Worm (Caenorhabditis elegans) whole organism, L3 larva: ENCODE results near the gene cup-4.

Experiments used
- R02D3.7 ChIP-seq: fragments of 150-350 bp; optimal IDR thresholded peaks from 2 replicates; lab custom pipeline; 2014; ENCODE audit warnings: missing biosample characterization, missing genetic modification characterization
- ZK546.5 ChIP-seq: sonication (generic microtip); optimal IDR thresholded peaks from 2 replicates; lab custom pipeline; 2017; ENCODE audit warnings: missing biosample characterization, missing genetic modification characterization
- aly-2 ChIP-seq: fragments of 150-350 bp; optimal IDR thresholded peaks from 2 replicates; lab custom pipeline; 2014; ENCODE audit warnings: missing biosample characterization, missing genetic modification characterization
- ceh-16 ChIP-seq: sonication (generic microtip); optimal IDR thresholded peaks from 2 replicates; lab custom pipeline; 2017; ENCODE audit warnings: missing biosample characterization, missing genetic modification characterization
- ceh-28 ChIP-seq: fragments of 150-350 bp; optimal IDR thresholded peaks from 2 replicates; lab custom pipeline; 2014; ENCODE audit warnings: missing biosample characterization, missing genetic modification reagents, missing genetic modification characterization
- ceh-82 ChIP-seq: fragments of 150-350 bp; optimal IDR thresholded peaks from 2 replicates; lab custom pipeline; 2014; ENCODE audit warnings: missing biosample characterization, missing genetic modification characterization
- ceh-9 ChIP-seq: sonication (generic microtip); optimal IDR thresholded peaks from 2 replicates; lab custom pipeline; 2018; ENCODE audit warnings: missing biosample characterization, missing genetic modification characterization
- daf-12 ChIP-seq: fragments of 150-350 bp; optimal IDR thresholded peaks from 2 replicates; lab custom pipeline; 2014; ENCODE audit warnings: missing biosample characterization, missing genetic modification reagents, missing genetic modification characterization
- egl-27 ChIP-seq: sonication (generic microtip); optimal IDR thresholded peaks from 4 replicates; lab custom pipeline; 2017; ENCODE audit warnings: missing biosample characterization, missing genetic modification reagents, missing genetic modification characterization
- egl-5 ChIP-seq: fragments of 150-350 bp; optimal IDR thresholded peaks from 2 replicates; lab custom pipeline; 2017; ENCODE audit warnings: missing biosample characterization, missing genetic modification reagents, missing genetic modification characterization, inconsistent platforms
- elt-1 ChIP-seq: fragments of 150-350 bp; optimal IDR thresholded peaks from 2 replicates; lab custom pipeline; 2014; ENCODE audit warnings: missing biosample characterization, missing genetic modification characterization
- elt-2 ChIP-seq: sonication (generic microtip); optimal IDR thresholded peaks from 2 replicates; lab custom pipeline; 2016; ENCODE audit warnings: missing genetic modification reagents, mild to moderate bottlenecking, missing genetic modification characterization, missing compliant biosample characterization
- elt-3 ChIP-seq, 3 experiments: fragments of 150-350 bp in 1 of 3; sonication (generic microtip) in 2 of 3; optimal IDR thresholded peaks; 2 replicates in 2 of 3; 4 replicates in 1 of 3; lab custom pipeline; 2014 to 2017; ENCODE audit warnings: missing biosample characterization in 3 of 3, missing genetic modification characterization in 3 of 3
- fkh-10 ChIP-seq: sonication (generic microtip); optimal IDR thresholded peaks from 2 replicates; lab custom pipeline; 2017; ENCODE audit warnings: missing biosample characterization, missing genetic modification reagents, missing genetic modification characterization
- fkh-2 ChIP-seq: fragments of 150-350 bp; optimal IDR thresholded peaks from 2 replicates; lab custom pipeline; 2014; ENCODE audit warnings: missing biosample characterization, missing genetic modification reagents, missing genetic modification characterization
- fos-1 ChIP-seq: fragments of 150-350 bp; optimal IDR thresholded peaks from 2 replicates; lab custom pipeline; 2014; ENCODE audit warnings: missing biosample characterization, missing genetic modification characterization
- hmg-11 ChIP-seq: sonication (generic microtip); optimal IDR thresholded peaks from 2 replicates; lab custom pipeline; 2016; ENCODE audit warnings: missing genetic modification characterization, missing compliant biosample characterization
- jun-1 ChIP-seq: fragments of 150-350 bp; optimal IDR thresholded peaks from 2 replicates; lab custom pipeline; 2014; ENCODE audit warnings: missing biosample characterization, missing genetic modification reagents, missing genetic modification characterization
- lin-15B ChIP-seq: fragments of 150-350 bp; optimal IDR thresholded peaks from 2 replicates; lab custom pipeline; 2014; ENCODE audit warnings: missing biosample characterization, missing genetic modification characterization
- lin-39 ChIP-seq: fragments of 150-350 bp; optimal IDR thresholded peaks from 2 replicates; lab custom pipeline; 2018; ENCODE audit warnings: missing biosample characterization, missing genetic modification reagents, missing genetic modification characterization
- lsy-12 ChIP-seq: sonication (generic microtip); optimal IDR thresholded peaks from 2 replicates; lab custom pipeline; 2016; ENCODE audit warnings: mild to moderate bottlenecking, missing genetic modification characterization, missing compliant biosample characterization
- mdl-1 ChIP-seq: fragments of 150-350 bp; optimal IDR thresholded peaks from 2 replicates; lab custom pipeline; 2014; ENCODE audit warnings: missing biosample characterization, missing genetic modification characterization
- mml-1 ChIP-seq: fragments of 150-350 bp; sonication (generic microtip); optimal IDR thresholded peaks from 3 replicates; lab custom pipeline; 2014; ENCODE audit warnings: missing biosample characterization, missing genetic modification characterization
- nfya-1 ChIP-seq: sonication (generic microtip); optimal IDR thresholded peaks from 2 replicates; lab custom pipeline; 2017; ENCODE audit warnings: missing genetic modification characterization, mild to moderate bottlenecking, missing compliant biosample characterization, antibody characterized with exemption, moderate library complexity; ENCODE audit not compliant: insufficient read depth
- nhr-11 ChIP-seq: fragments of 150-350 bp; optimal IDR thresholded peaks from 2 replicates; lab custom pipeline; 2014; ENCODE audit warnings: missing biosample characterization, missing genetic modification characterization
- nhr-12 ChIP-seq: fragments of 150-350 bp; optimal IDR thresholded peaks from 2 replicates; lab custom pipeline; 2014; ENCODE audit warnings: missing biosample characterization, missing genetic modification characterization
- nhr-23 ChIP-seq: fragments of 150-350 bp; optimal IDR thresholded peaks from 2 replicates; lab custom pipeline; 2014; ENCODE audit warnings: missing biosample characterization, missing genetic modification reagents, missing genetic modification characterization
- nhr-237 ChIP-seq: fragments of 150-350 bp; optimal IDR thresholded peaks from 2 replicates; lab custom pipeline; 2014; ENCODE audit warnings: missing biosample characterization, missing genetic modification characterization
- nhr-25 ChIP-seq: sonication (generic microtip); optimal IDR thresholded peaks from 2 replicates; lab custom pipeline; 2017; ENCODE audit warnings: missing biosample characterization, missing genetic modification characterization
- nhr-43 ChIP-seq: sonication (generic microtip); optimal IDR thresholded peaks from 2 replicates; lab custom pipeline; 2016; ENCODE audit warnings: mild to moderate bottlenecking, missing genetic modification characterization, missing compliant biosample characterization; ENCODE audit not compliant: poor library complexity, severe bottlenecking
- nhr-67 ChIP-seq: fragments of 150-350 bp; optimal IDR thresholded peaks from 2 replicates; lab custom pipeline; 2014; ENCODE audit warnings: missing biosample characterization, missing genetic modification characterization
- nhr-76 ChIP-seq: fragments of 150-350 bp; sonication (generic microtip); optimal IDR thresholded peaks from 5 replicates; lab custom pipeline; 2014; ENCODE audit warnings: missing biosample characterization, missing genetic modification characterization
- nhr-77 ChIP-seq: fragments of 150-350 bp; optimal IDR thresholded peaks from 2 replicates; lab custom pipeline; 2014; ENCODE audit warnings: missing biosample characterization, missing genetic modification characterization
- pha-4 ChIP-seq: fragments of 150-350 bp; optimal IDR thresholded peaks from 2 replicates; lab custom pipeline; 2014; ENCODE audit warnings: missing biosample characterization, missing genetic modification reagents, missing genetic modification characterization
- pqm-1 ChIP-seq: fragments of 150-350 bp; optimal IDR thresholded peaks from 2 replicates; lab custom pipeline; 2017; ENCODE audit warnings: missing biosample characterization, missing genetic modification characterization, inconsistent platforms
- skn-1 ChIP-seq: fragments of 150-350 bp; optimal IDR thresholded peaks from 2 replicates; lab custom pipeline; 2014; ENCODE audit warnings: missing biosample characterization, missing genetic modification characterization
- tbx-2 ChIP-seq: sonication (generic microtip); optimal IDR thresholded peaks from 2 replicates; lab custom pipeline; 2016; ENCODE audit warnings: mild to moderate bottlenecking, missing genetic modification characterization, missing compliant biosample characterization
- unc-39 ChIP-seq: sonication (generic microtip); optimal IDR thresholded peaks from 4 replicates; lab custom pipeline; 2017; ENCODE audit warnings: missing biosample characterization, missing genetic modification characterization
- unc-62 ChIP-seq: fragments of 150-350 bp; sonication (generic microtip); optimal IDR thresholded peaks from 4 replicates; lab custom pipeline; 2014; ENCODE audit warnings: missing biosample characterization, missing genetic modification reagents, missing genetic modification characterization
- zag-1 ChIP-seq: fragments of 150-350 bp; optimal IDR thresholded peaks from 2 replicates; lab custom pipeline; 2014; ENCODE audit warnings: missing biosample characterization, missing genetic modification characterization
- ztf-11 ChIP-seq: fragments of 150-350 bp; optimal IDR thresholded peaks from 2 replicates; lab custom pipeline; 2014; ENCODE audit warnings: missing biosample characterization, missing genetic modification characterization
- ztf-4 ChIP-seq: fragments of 150-350 bp; optimal IDR thresholded peaks from 2 replicates; lab custom pipeline; 2014; ENCODE audit warnings: missing biosample characterization, missing genetic modification characterization

Gene cup-4

DNA sequence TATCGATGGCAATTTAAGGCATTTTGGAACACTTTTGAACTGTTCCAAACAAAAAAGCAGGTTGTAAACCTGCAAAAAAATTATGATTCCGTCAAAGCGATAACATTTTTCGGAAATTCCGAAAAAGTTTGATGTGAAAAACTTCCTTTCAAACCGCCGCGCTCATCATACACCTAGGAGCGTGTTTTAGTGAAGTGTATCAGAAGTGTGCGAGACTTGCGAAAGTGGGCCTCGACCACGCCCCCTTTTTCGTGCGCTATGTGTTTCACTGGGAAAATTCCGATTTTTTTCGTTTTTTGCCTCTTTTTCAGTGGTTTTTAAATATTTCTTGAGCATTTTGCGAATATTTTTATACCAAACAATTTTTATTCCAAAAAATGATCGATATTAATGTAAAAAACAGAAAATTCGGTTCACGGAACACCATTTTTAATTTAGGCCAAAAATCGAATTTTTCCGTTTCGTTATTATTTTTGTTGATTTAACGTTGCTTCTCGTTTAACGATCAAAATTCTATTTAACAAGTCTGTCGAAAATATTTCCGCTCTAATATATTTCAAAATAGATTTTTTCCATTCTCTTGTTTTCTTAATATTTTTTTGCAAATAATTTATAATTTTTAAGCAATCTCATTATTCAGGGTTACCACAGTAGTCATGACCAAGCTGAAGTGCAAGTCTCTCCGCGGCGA is 11.7 kb upstream of the cup-4 start, which contains the start of gene rpl-35 (continued):
- TF ChIP-seq nhr-11 (tag; lab: Kevin White, UChicago) (peak; percentile 99), nhr-25 (peak; percentile 100), ceh-82 (peak; percentile 99), fos-1 (tag; lab: Kevin White, UChicago) (peak; percentile 97), ceh-16 (tag; lab: Kevin White, UChicago) (peak; percentile 82), nfya-1 (tag; lab: Kevin White, UChicago) (peak; percentile 99), ztf-11 (tag; lab: Kevin White, UChicago) (no peak), jun-1 (tag; lab: Kevin White, UChicago) (peak; percentile 99)
- TF ChIP-seq, all 47 proteins: peak for 41

DNA sequence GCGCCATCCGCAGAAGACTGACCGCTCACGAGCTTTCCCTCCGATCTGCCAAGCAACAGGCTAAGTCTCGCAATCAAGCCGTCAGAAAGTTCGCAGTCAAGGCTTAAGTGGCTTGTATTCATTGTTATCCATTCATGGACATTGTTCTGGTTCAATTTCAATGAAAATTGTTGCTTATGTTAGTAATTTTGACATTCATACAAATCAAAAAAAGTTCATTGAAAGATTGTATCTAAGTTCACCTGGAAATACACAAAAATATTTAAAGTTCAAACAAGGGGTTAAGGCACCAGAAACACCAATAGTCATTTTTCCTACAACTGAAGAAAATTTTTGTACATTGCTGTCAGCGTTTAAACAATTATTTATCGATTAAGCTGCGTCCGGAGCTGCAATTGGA is 10.8 kb upstream of the cup-4 start:
- TF ChIP-seq egl-27 (tag; lab: Kevin White, UChicago): no peak
- no peak for TF ChIP-seq elt-3 (tag; optimal IDR thresholded peaks at IDR 0.05; lab: Kevin White, UChicago)
- TF ChIP-seq unc-39: no peak
- TF ChIP-seq R02D3.7 (tag; lab: Kevin White, UChicago): no peak
- no peak for TF ChIP-seq skn-1 (tag; lab: Kevin White, UChicago)
- no peak for TF ChIP-seq fkh-2 (tag; lab: Kevin White, UChicago)
- no peak for TF ChIP-seq elt-1 (tag; lab: Kevin White, UChicago)
- TF ChIP-seq nhr-12 (tag; lab: Kevin White, UChicago): no peak
- no peak for TF ChIP-seq ceh-82

DNA sequence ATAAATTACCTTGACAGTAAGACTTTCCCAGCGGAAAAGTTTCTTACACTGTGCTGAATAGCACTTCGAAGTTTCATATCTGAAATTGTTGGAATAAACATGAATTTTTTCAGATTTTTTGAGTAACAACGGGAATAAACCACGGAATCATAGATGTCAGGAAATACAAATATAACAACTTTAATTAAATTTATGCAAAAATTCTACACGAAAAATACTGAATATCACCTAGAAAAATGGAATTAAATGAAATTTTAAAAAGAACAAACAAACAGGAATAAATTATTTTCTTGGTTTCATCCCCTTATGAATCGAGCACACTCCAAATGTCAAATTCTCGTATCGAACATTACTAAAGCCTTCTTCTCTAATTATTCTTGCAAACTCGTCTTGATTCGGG is 9.1 kb upstream of the cup-4 start, which contains the start of gene tag-307:
Gene tag-307, minus strand, starts transcription at position 101 of the 400 bp plus-strand sequence.
- TF ChIP-seq nhr-237 (tag; lab: Kevin White, UChicago) (no peak), hmg-11 (tag; lab: Kevin White, UChicago) (no peak), ceh-16 (tag; lab: Kevin White, UChicago) (no peak), ceh-82 (no peak), unc-39 (no peak), nhr-43 (tag; lab: Kevin White, UChicago) (no peak), skn-1 (tag; lab: Kevin White, UChicago) (no peak), nhr-23 (tag; lab: Kevin White, UChicago) (no peak), aly-2 (tag; lab: Kevin White, UChicago) (no peak), pha-4 (tag; lab: Kevin White, UChicago) (no peak)

ce11 chrIII:7858407-7859029 is 7.8 kb upstream of the cup-4 start, which contains the start of the genes coq-5 and ufm-1:
Gene coq-5 (minus strand): TSS chrIII:7858457.
Gene ufm-1 (plus strand): TSS chrIII:7858979.
- no peak for TF ChIP-seq pqm-1
- no peak for TF ChIP-seq ztf-4 (tag; lab: Kevin White, UChicago)
- no peak for TF ChIP-seq elt-1 (tag; lab: Kevin White, UChicago)
- TF ChIP-seq lin-15B: peak; percentile 18
- TF ChIP-seq egl-27 (tag; lab: Kevin White, UChicago): no peak
- no peak for TF ChIP-seq mml-1 (tag; lab: Kevin White, UChicago)
- no peak for TF ChIP-seq unc-62
- TF ChIP-seq skn-1 (tag; lab: Kevin White, UChicago): no peak
- TF ChIP-seq daf-12: no peak
- no peak for TF ChIP-seq ceh-28
- no peak for TF ChIP-seq ztf-11 (tag; lab: Kevin White, UChicago)
- TF ChIP-seq nhr-25: no peak
- TF ChIP-seq ZK546.5 (tag; lab: Kevin White, UChicago): no peak
- no peak for TF ChIP-seq lin-39 (tag; lab: Kevin White, UChicago)
- TF ChIP-seq nhr-43 (tag; lab: Kevin White, UChicago): peak; percentile 55
- no peak for TF ChIP-seq ceh-9 (tag; lab: Kevin White, UChicago)
- peak; percentile 8 for TF ChIP-seq hmg-11 (tag; lab: Kevin White, UChicago)
- TF ChIP-seq nhr-23 (tag; lab: Kevin White, UChicago): no peak
- TF ChIP-seq nfya-1 (tag; lab: Kevin White, UChicago): peak; percentile 5
- TF ChIP-seq mdl-1 (tag; lab: Kevin White, UChicago): no peak
- no peak for TF ChIP-seq tbx-2 (tag; lab: Kevin White, UChicago)
- TF ChIP-seq elt-2: peak; percentile 4
- TF ChIP-seq fkh-2 (tag; lab: Kevin White, UChicago): no peak
- TF ChIP-seq fos-1 (tag; lab: Kevin White, UChicago): no peak
- TF ChIP-seq nhr-12 (tag; lab: Kevin White, UChicago): no peak
- TF ChIP-seq nhr-237 (tag; lab: Kevin White, UChicago): no peak
- TF ChIP-seq zag-1 (tag; lab: Kevin White, UChicago): no peak
- TF ChIP-seq fkh-10: no peak
- no peak for TF ChIP-seq nhr-76 (tag; lab: Kevin White, UChicago)
- no peak for TF ChIP-seq nhr-67
- no peak for TF ChIP-seq egl-5 (tag; lab: Kevin White, UChicago)
- no peak for TF ChIP-seq jun-1 (tag; lab: Kevin White, UChicago)
- TF ChIP-seq lsy-12 (tag; lab: Kevin White, UChicago): no peak
- TF ChIP-seq nhr-77: no peak
- no peak for TF ChIP-seq ceh-16 (tag; lab: Kevin White, UChicago)
- TF ChIP-seq pha-4 (tag; lab: Kevin White, UChicago): peak; percentile 14
- TF ChIP-seq elt-3 (tag; optimal IDR thresholded peaks at IDR 0.05; lab: Kevin White, UChicago): no peak
